Worm (Caenorhabditis elegans) whole organism, L1 larva: Measurements from ENCODE around the gene Y41D4B.14.

Experiments used
- C16A3.4 ChIP-seq: fragments of 150-350 bp; optimal IDR thresholded peaks from 2 replicates; lab custom pipeline; 2014; ENCODE audit warnings: missing biosample characterization, missing genetic modification characterization
- F16B12.6 ChIP-seq: fragments of 150-350 bp; optimal IDR thresholded peaks from 2 replicates; lab custom pipeline; 2014; ENCODE audit warnings: missing biosample characterization, missing genetic modification characterization
- Y116A8C.19 ChIP-seq: sonication (generic microtip); optimal IDR thresholded peaks from 2 replicates; lab custom pipeline; 2016; ENCODE audit warnings: missing compliant biosample characterization, missing genetic modification characterization, borderline replicate concordance
- aly-2 ChIP-seq: fragments of 150-350 bp; optimal IDR thresholded peaks from 2 replicates; lab custom pipeline; 2014; ENCODE audit warnings: missing biosample characterization, missing genetic modification characterization
- ama-1 ChIP-seq: fragments of 150-350 bp; optimal IDR thresholded peaks from 2 replicates; lab custom pipeline; 2014
- blmp-1 ChIP-seq: fragments of 150-350 bp; optimal IDR thresholded peaks from 2 replicates; lab custom pipeline; 2014; ENCODE audit warnings: missing biosample characterization, missing genetic modification characterization
- ceh-82 ChIP-seq, 3 experiments: fragments of 150-350 bp in 1 of 3; sonication (generic microtip) in 2 of 3; optimal IDR thresholded peaks; 2 replicates each; lab custom pipeline; 2014 to 2017; ENCODE audit warnings: missing biosample characterization in 3 of 3, missing genetic modification characterization in 3 of 3
- ceh-90 ChIP-seq: sonication (generic microtip); optimal IDR thresholded peaks from 2 replicates; lab custom pipeline; 2016; ENCODE audit warnings: missing genetic modification characterization, missing compliant biosample characterization
- dpl-1 ChIP-seq, 3 experiments: fragments of 150-350 bp in 2 of 3; sonication (generic microtip) in 1 of 3; optimal IDR thresholded peaks; 2 replicates each; lab custom pipeline; 2014 to 2017; ENCODE audit warnings: missing biosample characterization in 3 of 3, missing genetic modification characterization in 3 of 3, missing genetic modification reagents in 3 of 3
- dsc-1 ChIP-seq: sonication (generic microtip); optimal IDR thresholded peaks from 2 replicates; lab custom pipeline; 2016; ENCODE audit warnings: mild to moderate bottlenecking, missing genetic modification characterization, missing compliant biosample characterization
- efl-1 ChIP-seq, 4 experiments: fragments of 150-350 bp; optimal IDR thresholded peaks in 3 of 4; peaks in 1 of 4; 1 replicate in 1 of 4; 2 replicates in 3 of 4; lab custom pipeline; 2014; ENCODE audit warnings: missing biosample characterization in 2 of 4, missing genetic modification characterization in 2 of 4, missing genetic modification reagents in 2 of 4
- elt-3 ChIP-seq, 6 experiments: fragments of 150-350 bp in 1 of 6; sonication (generic microtip); optimal IDR thresholded peaks; 2 replicates each; lab custom pipeline; 2017 to 2018; ENCODE audit warnings: missing biosample characterization in 6 of 6, missing genetic modification characterization in 6 of 6, inconsistent platforms in 1 of 6
- ets-5 ChIP-seq: fragments of 200-800 bp; sonication (Bioruptor generic); IDR thresholded peaks from 2 replicates; pipeline ENCODE4 v1.3.6; 2022; ENCODE audit warnings: missing genetic modification characterization, missing compliant biosample characterization
- fkh-4 ChIP-seq: sonication (generic microtip); optimal IDR thresholded peaks from 2 replicates; lab custom pipeline; 2016; ENCODE audit warnings: missing compliant biosample characterization, missing genetic modification characterization, borderline replicate concordance
- grh-1 ChIP-seq: fragments of 200-800 bp; sonication (Bioruptor generic); IDR thresholded peaks from 2 replicates; pipeline ENCODE4 v1.3.6; 2022; ENCODE audit warnings: missing genetic modification reagents, missing genetic modification characterization, missing compliant biosample characterization
- irx-1 ChIP-seq: sonication (generic microtip); optimal IDR thresholded peaks from 2 replicates; lab custom pipeline; 2016; ENCODE audit warnings: missing genetic modification characterization, missing compliant biosample characterization
- lin-13 ChIP-seq: fragments of 150-350 bp; optimal IDR thresholded peaks from 2 replicates; lab custom pipeline; 2014; ENCODE audit warnings: missing biosample characterization, missing genetic modification reagents, missing genetic modification characterization
- lin-14 ChIP-seq: fragments of 200-800 bp; sonication (Bioruptor generic); optimal IDR thresholded peaks from 2 replicates; lab custom pipeline; 2018; ENCODE audit warnings: mild to moderate bottlenecking, missing genetic modification characterization, moderate library complexity, missing compliant biosample characterization
- lin-15B ChIP-seq: fragments of 150-350 bp; sonication (generic microtip); optimal IDR thresholded peaks from 3 replicates; lab custom pipeline; 2014; ENCODE audit warnings: missing biosample characterization, missing genetic modification characterization
- lin-35 ChIP-seq, 2 experiments: fragments of 150-350 bp; optimal IDR thresholded peaks; 2 replicates each; lab custom pipeline; 2014; ENCODE audit warnings: missing biosample characterization in 2 of 2, missing genetic modification characterization in 2 of 2, missing genetic modification reagents in 2 of 2
- lin-39 ChIP-seq: fragments of 150-350 bp; optimal IDR thresholded peaks from 2 replicates; lab custom pipeline; 2014; ENCODE audit warnings: missing biosample characterization, missing genetic modification reagents, missing genetic modification characterization
- lir-3 ChIP-seq: sonication (generic microtip); optimal IDR thresholded peaks from 2 replicates; lab custom pipeline; 2016; ENCODE audit warnings: mild to moderate bottlenecking, missing genetic modification characterization, moderate library complexity, missing compliant biosample characterization; ENCODE audit not compliant: poor library complexity
- lsy-2 ChIP-seq, 2 experiments: fragments of 150-350 bp; optimal IDR thresholded peaks; 2 replicates each; lab custom pipeline; 2014; ENCODE audit warnings: missing biosample characterization in 2 of 2, missing genetic modification characterization in 2 of 2
- mab-9 ChIP-seq: fragments of 200-800 bp; sonication (Bioruptor generic); IDR thresholded peaks from 2 replicates; pipeline ENCODE4 v1.3.6; 2022; ENCODE audit warnings: missing genetic modification reagents, missing genetic modification characterization, missing compliant biosample characterization
- mdl-1 ChIP-seq, 2 experiments: fragments of 150-350 bp; optimal IDR thresholded peaks; 2 replicates each; lab custom pipeline; 2014 to 2017; ENCODE audit warnings: missing biosample characterization in 2 of 2, missing genetic modification characterization in 2 of 2, inconsistent platforms in 1 of 2
- mep-1 ChIP-seq: fragments of 150-350 bp; optimal IDR thresholded peaks from 2 replicates; lab custom pipeline; 2014; ENCODE audit warnings: missing biosample characterization, missing genetic modification characterization
- nhr-19 ChIP-seq: fragments of 200-800 bp; sonication (Bioruptor generic); conservative IDR thresholded peaks from 2 replicates; pipeline ENCODE4 v1.3.6; 2022; ENCODE audit warnings: missing genetic modification characterization, missing compliant biosample characterization
- nhr-20 ChIP-seq: sonication (generic microtip); optimal IDR thresholded peaks from 2 replicates; lab custom pipeline; 2016; ENCODE audit warnings: mild to moderate bottlenecking, missing genetic modification characterization, missing compliant biosample characterization
- nhr-237 ChIP-seq: fragments of 150-350 bp; optimal IDR thresholded peaks from 2 replicates; lab custom pipeline; 2014; ENCODE audit warnings: missing biosample characterization, missing genetic modification characterization
- nhr-47 ChIP-seq: sonication (generic microtip); optimal IDR thresholded peaks from 2 replicates; lab custom pipeline; 2016; ENCODE audit warnings: mild to moderate bottlenecking, missing genetic modification characterization, moderate library complexity, missing compliant biosample characterization
- nhr-76 ChIP-seq: sonication (generic microtip); optimal IDR thresholded peaks from 2 replicates; lab custom pipeline; 2017; ENCODE audit warnings: missing biosample characterization, missing genetic modification characterization
- pag-3 ChIP-seq: sonication (generic microtip); optimal IDR thresholded peaks from 2 replicates; lab custom pipeline; 2017; ENCODE audit warnings: missing genetic modification characterization, mild to moderate bottlenecking, missing compliant biosample characterization, antibody characterized with exemption, borderline replicate concordance; ENCODE audit not compliant: insufficient read depth
- rnt-1 ChIP-seq: sonication (generic microtip); optimal IDR thresholded peaks from 2 replicates; lab custom pipeline; 2016; ENCODE audit warnings: mild to moderate bottlenecking, missing genetic modification characterization, moderate library complexity, missing compliant biosample characterization
- snpc-4 ChIP-seq: fragments of 150-350 bp; optimal IDR thresholded peaks from 2 replicates; lab custom pipeline; 2014; ENCODE audit warnings: missing biosample characterization, missing genetic modification characterization
- snu-23 ChIP-seq: sonication (generic microtip); optimal IDR thresholded peaks from 2 replicates; lab custom pipeline; 2016; ENCODE audit warnings: missing genetic modification characterization, missing compliant biosample characterization
- sox-4 ChIP-seq: sonication (generic microtip); optimal IDR thresholded peaks from 2 replicates; lab custom pipeline; 2016; ENCODE audit warnings: missing genetic modification characterization, missing compliant biosample characterization
- sptf-1 ChIP-seq: fragments of 150-350 bp; optimal IDR thresholded peaks from 2 replicates; lab custom pipeline; 2014; ENCODE audit warnings: missing biosample characterization, missing genetic modification characterization
- swsn-7 ChIP-seq: sonication (generic microtip); optimal IDR thresholded peaks from 2 replicates; lab custom pipeline; 2016; ENCODE audit warnings: missing genetic modification characterization, missing compliant biosample characterization
- tbx-2 ChIP-seq: sonication (generic microtip); optimal IDR thresholded peaks from 2 replicates; lab custom pipeline; 2016; ENCODE audit warnings: missing genetic modification characterization, missing compliant biosample characterization
- unc-62 ChIP-seq: fragments of 150-350 bp; optimal IDR thresholded peaks from 2 replicates; lab custom pipeline; 2014; ENCODE audit warnings: missing biosample characterization, missing genetic modification reagents, missing genetic modification characterization
- unc-98 ChIP-seq: fragments of 200-800 bp; sonication (Bioruptor generic); IDR thresholded peaks from 2 replicates; pipeline ENCODE4 v1.3.6; 2022; ENCODE audit warnings: missing genetic modification characterization, missing compliant biosample characterization
- vab-15 ChIP-seq: sonication (generic microtip); optimal IDR thresholded peaks from 2 replicates; lab custom pipeline; 2017; ENCODE audit warnings: missing genotype, mild to moderate bottlenecking, missing genetic modification characterization, missing compliant biosample characterization

Y41D4B.14 gene

ce11 chrIV:1613592-1613991 lies 36.8 kb downstream of the Y41D4B.14 start, which contains the start of gene nhr-122:
Gene nhr-122 (plus strand): TSS chrIV:1613892.
- TF ChIP-seq unc-98 (GFP tag; lab: Robert Waterston, UW), result no peak
- TF ChIP-seq blmp-1 (tag; lab: Kevin White, UChicago), result peak; percentile 47
- TF ChIP-seq ama-1 (lab: Kevin White, UChicago), result no peak
- TF ChIP-seq efl-1 (optimal IDR thresholded peaks at IDR 0.05; lab: Kevin White, UChicago), result no peak
- TF ChIP-seq efl-1 (GFP tag; optimal IDR thresholded peaks at IDR 0.05 in 1 of 2; lab: Kevin White, UChicago), result peak in 1 of 2 experiments; percentile 51
- no peak for TF ChIP-seq vab-15 (tag; lab: Kevin White, UChicago)
- no peak for TF ChIP-seq mab-9 (GFP tag; lab: Robert Waterston, UW)
- TF ChIP-seq lin-35 (GFP tag; optimal IDR thresholded peaks at IDR 0.05; lab: Kevin White, UChicago), result peak in 1 of 2 experiments; percentile 19
- TF ChIP-seq, all 84 proteins: peak for 3

ce11 chrIV:1619519-1620311 lies 42.9 kb downstream of the Y41D4B.14 start, which contains the start of gene nhr-92:
Gene nhr-92 (plus strand): TSS chrIV:1620094.
- TF ChIP-seq snpc-4 (tag; lab: Kevin White, UChicago) (no peak), grh-1 (no peak), lin-35 (GFP tag; optimal IDR thresholded peaks at IDR 0.05; lab: Kevin White, UChicago) (peak in 1 of 2 experiments; percentile 33), lir-3 (no peak), mab-9 (GFP tag; lab: Robert Waterston, UW) (no peak), swsn-7 (tag; lab: Kevin White, UChicago) (no peak), dpl-1 (GFP tag; optimal IDR thresholded peaks at IDR 0.05; lab: Kevin White, UChicago) (no peak), dsc-1 (tag; lab: Kevin White, UChicago) (no peak), F16B12.6 (tag; lab: Kevin White, UChicago) (no peak), pag-3 (no peak), lin-13 (GFP tag; lab: Kevin White, UChicago) (no peak), efl-1 (optimal IDR thresholded peaks at IDR 0.05; lab: Kevin White, UChicago) (no peak), efl-1 (GFP tag; optimal IDR thresholded peaks at IDR 0.05 in 1 of 2; lab: Kevin White, UChicago) (peak in 1 of 2 experiments; percentile 62), blmp-1 (tag; lab: Kevin White, UChicago) (peak; percentile 57), nhr-19 (GFP tag; lab: Robert Waterston, UW) (no peak), irx-1 (tag; lab: Kevin White, UChicago) (no peak), tbx-2 (tag; lab: Kevin White, UChicago) (no peak), unc-62 (GFP tag; lab: Kevin White, UChicago) (no peak), ceh-82 (tag; optimal IDR thresholded peaks at IDR 0.05; lab: Kevin White, UChicago) (no peak), sptf-1 (tag; lab: Kevin White, UChicago) (no peak)

ce11 chrIV:1623712-1624111 lies 46.9 kb downstream of the Y41D4B.14 start, which contains the start of gene nhr-87:
Gene nhr-87 (plus strand): TSS chrIV:1624029.
- TF ChIP-seq grh-1 (peak; percentile 78), dsc-1 (tag; lab: Kevin White, UChicago) (peak; percentile 56), ets-5 (GFP tag; lab: Robert Waterston, UW) (no peak), snu-23 (peak; percentile 81), C16A3.4 (peak; percentile 24), nhr-20 (tag; lab: Kevin White, UChicago) (peak; percentile 84), aly-2 (tag; lab: Kevin White, UChicago) (no peak), Y116A8C.19 (tag; lab: Kevin White, UChicago) (no peak), lir-3 (peak; percentile 52), swsn-7 (tag; lab: Kevin White, UChicago) (peak; percentile 55), fkh-4 (tag; lab: Kevin White, UChicago) (no peak), nhr-76 (tag; lab: Kevin White, UChicago) (no peak), mep-1 (tag; lab: Kevin White, UChicago) (peak; percentile 82), ceh-90 (tag; lab: Kevin White, UChicago) (no peak), pag-3 (peak; percentile 87), rnt-1 (tag; lab: Kevin White, UChicago) (peak; percentile 87), nhr-237 (tag; lab: Kevin White, UChicago) (no peak), nhr-19 (GFP tag; lab: Robert Waterston, UW) (peak; percentile 81), vab-15 (tag; lab: Kevin White, UChicago) (peak; percentile 88), tbx-2 (tag; lab: Kevin White, UChicago) (peak; percentile 58), lin-13 (GFP tag; lab: Kevin White, UChicago) (peak; percentile 10), blmp-1 (tag; lab: Kevin White, UChicago) (peak; percentile 36), elt-3 (tag; optimal IDR thresholded peaks at IDR 0.05; lab: Kevin White, UChicago) (peak in 2 of 6 experiments; percentile 17 to 28), sox-4 (tag; lab: Kevin White, UChicago) (no peak), lin-35 (GFP tag; optimal IDR thresholded peaks at IDR 0.05; lab: Kevin White, UChicago) (peak; percentile 36 to 68), nhr-47 (tag; lab: Kevin White, UChicago) (peak; percentile 58), mdl-1 (tag; optimal IDR thresholded peaks at IDR 0.05; lab: Kevin White, UChicago) (peak in 1 of 2 experiments; percentile 66), lin-39 (tag; lab: Kevin White, UChicago) (peak; percentile 89), lin-14 (peak; percentile 92), ceh-82 (tag; optimal IDR thresholded peaks at IDR 0.05; lab: Kevin White, UChicago) (no peak), irx-1 (tag; lab: Kevin White, UChicago) (peak; percentile 64), lin-15B (tag; lab: Kevin White, UChicago) (no peak), lsy-2 (tag; optimal IDR thresholded peaks at IDR 0.05; lab: Kevin White, UChicago) (peak; percentile 63 to 66)
